Worm (Caenorhabditis elegans): ENCODE measurements around the gene C55B6.5.
A peak's percentile ranks its signal among the peaks of the same experiment; 100 is the strongest.

C55B6.5 gene

ce11 chrX:7175389-7175788 is 29.7 kb downstream of the C55B6.5 start:
- TF ChIP-seq pax-3 (tag; optimal IDR thresholded peaks at IDR 0.05) (no peak), lin-14 (GFP tag; optimal IDR thresholded peaks at IDR 0.05) (peak; percentile 25), vab-15 (tag; optimal IDR thresholded peaks at IDR 0.05) (no peak)

- TF ChIP-seq lin-13 (GFP tag; optimal IDR thresholded peaks at IDR 0.05): no peak
- TF ChIP-seq blmp-1 (tag; optimal IDR thresholded peaks at IDR 0.05): peak; percentile 8
- no peak for TF ChIP-seq efl-1 (optimal IDR thresholded peaks at IDR 0.05)
- TF ChIP-seq efl-1 (GFP tag; optimal IDR thresholded peaks at IDR 0.05 in 1 of 2): no peak
- TF ChIP-seq elt-2 (tag; optimal IDR thresholded peaks at IDR 0.05): peak; percentile 46
- TF ChIP-seq elt-3 (tag; optimal IDR thresholded peaks at IDR 0.05): peak in 1 of 6 experiments; percentile 8
- no peak for TF ChIP-seq C16A3.4 (tag; optimal IDR thresholded peaks at IDR 0.05)
These were observed 34.4 kb downstream of the C55B6.5 start, which contains the start of gene bar-1 for ce11 chrX:7170575-7171297. TSS of gene bar-1 (minus strand) at chrX:7170625.

ce11 chrX:7162764-7163163 is 42.3 kb downstream of the C55B6.5 start:
- TF ChIP-seq aly-2 (tag; optimal IDR thresholded peaks at IDR 0.05) (no peak), efl-1 (optimal IDR thresholded peaks at IDR 0.05) (no peak), efl-1 (GFP tag; optimal IDR thresholded peaks at IDR 0.05 in 1 of 2) (peak in 1 of 2 experiments; percentile 14), ztf-11 (tag; optimal IDR thresholded peaks at IDR 0.05) (peak in 1 of 2 experiments; percentile 20)

ce11 chrX:7158736-7159135 is 46.4 kb downstream of the C55B6.5 start, which contains the start of gene pgp-10:
TSS of gene pgp-10 (plus strand) at chrX:7159036.
- TF ChIP-seq nhr-85 (tag) (peak; percentile 35), hlh-17 (GFP tag; optimal IDR thresholded peaks at IDR 0.05; ENCODE audit: borderline replicate concordance) (no peak), elt-2 (tag; optimal IDR thresholded peaks at IDR 0.05) (no peak), nhr-71 (tag; optimal IDR thresholded peaks at IDR 0.05) (no peak), sox-4 (tag; optimal IDR thresholded peaks at IDR 0.05) (no peak)

- TF ChIP-seq snu-23 (GFP tag; optimal IDR thresholded peaks at IDR 0.05): peak; percentile 24
- no peak for TF ChIP-seq tbx-2 (tag; optimal IDR thresholded peaks at IDR 0.05)
- TF ChIP-seq lin-39 (tag; optimal IDR thresholded peaks at IDR 0.05): no peak
- TF ChIP-seq blmp-1 (tag; optimal IDR thresholded peaks at IDR 0.05): peak; percentile 64
- peak in 1 of 2 experiments; percentile 31 for TF ChIP-seq lin-35 (GFP tag; optimal IDR thresholded peaks at IDR 0.05)
- TF ChIP-seq nhr-85 (tag): peak; percentile 70
- TF ChIP-seq nhr-28 (tag; optimal IDR thresholded peaks at IDR 0.05): no peak
- peak; percentile 40 for TF ChIP-seq nhr-20 (tag; optimal IDR thresholded peaks at IDR 0.05)
- no peak for TF ChIP-seq xbp-1 (tag; optimal IDR thresholded peaks at IDR 0.05)
- TF ChIP-seq isw-1 (GFP tag; IDR thresholded peaks at IDR 0.05): no peak
- TF ChIP-seq ztf-11 (tag; optimal IDR thresholded peaks at IDR 0.05): no peak
- TF ChIP-seq nhr-76 (tag; optimal IDR thresholded peaks at IDR 0.05): no peak
- peak; percentile 45 for TF ChIP-seq lin-14 (GFP tag; optimal IDR thresholded peaks at IDR 0.05)
- peak; percentile 44 for TF ChIP-seq unc-130 (tag; optimal IDR thresholded peaks at IDR 0.05)
- TF ChIP-seq elt-3 (tag; optimal IDR thresholded peaks at IDR 0.05): peak in 1 of 6 experiments; percentile 25
These were observed 47.6 kb downstream of the C55B6.5 start for ce11 chrX:7157483-7157882.

- TF ChIP-seq elt-3 (tag; optimal IDR thresholded peaks at IDR 0.05): peak in 1 of 6 experiments; percentile 46
- TF ChIP-seq blmp-1 (tag; optimal IDR thresholded peaks at IDR 0.05): peak; percentile 29
- TF ChIP-seq nhr-85 (tag): peak; percentile 72
- TF ChIP-seq nhr-77 (tag; optimal IDR thresholded peaks at IDR 0.05): no peak
- TF ChIP-seq nhr-47 (tag; optimal IDR thresholded peaks at IDR 0.05): no peak
These were observed 49.2 kb downstream of the C55B6.5 start, which contains the start of gene C54D1.7 for ce11 chrX:7155879-7156278. TSS of gene C54D1.7 (minus strand) at chrX:7156035.
